Worm (Caenorhabditis elegans) whole organism, L4 larva: ENCODE data around the gene T19C4.5.

Experiments
- aha-1 ChIP-seq: fragments of 150-350 bp; peaks from one replicate; lab custom pipeline; 2014; ENCODE audit warnings: missing biosample characterization, missing genetic modification characterization
- ama-1 ChIP-seq: fragments of 150-350 bp; optimal IDR thresholded peaks from 2 replicates; lab custom pipeline; 2014; ENCODE audit warnings: inconsistent platforms, mixed read lengths
- ces-1 ChIP-seq: fragments of 150-350 bp; sonication (generic microtip); optimal IDR thresholded peaks from 4 replicates; lab custom pipeline; 2014; ENCODE audit warnings: missing biosample characterization, missing genetic modification reagents, missing genetic modification characterization
- daf-12 ChIP-seq: fragments of 150-350 bp; optimal IDR thresholded peaks from 2 replicates; lab custom pipeline; 2014; ENCODE audit warnings: missing biosample characterization, missing genetic modification reagents, missing genetic modification characterization
- dmd-9 ChIP-seq: fragments of 200-800 bp; sonication (Bioruptor generic); IDR thresholded peaks from 2 replicates; pipeline ENCODE4 v1.3.6; 2022; ENCODE audit warnings: missing genetic modification reagents, missing genetic modification characterization, missing compliant biosample characterization
- fkh-10 ChIP-seq: fragments of 150-350 bp; optimal IDR thresholded peaks from 2 replicates; lab custom pipeline; 2014; ENCODE audit warnings: missing biosample characterization, missing genetic modification reagents, missing genetic modification characterization
- fos-1 ChIP-seq: fragments of 150-350 bp; optimal IDR thresholded peaks from 2 replicates; lab custom pipeline; 2014; ENCODE audit warnings: missing biosample characterization, missing genetic modification characterization
- lsy-2 ChIP-seq, 2 experiments: fragments of 150-350 bp in 1 of 2; sonication (generic microtip) in 1 of 2; optimal IDR thresholded peaks; 2 replicates each; lab custom pipeline; 2014 to 2017; ENCODE audit warnings: missing biosample characterization in 2 of 2, missing genetic modification characterization in 2 of 2
- nhr-11 ChIP-seq: fragments of 150-350 bp; optimal IDR thresholded peaks from 2 replicates; lab custom pipeline; 2014; ENCODE audit warnings: missing biosample characterization, missing genetic modification characterization
- nhr-111 ChIP-seq: fragments of 200-800 bp; sonication (Bioruptor generic); optimal IDR thresholded peaks from 2 replicates; lab custom pipeline; 2018; ENCODE audit warnings: mild to moderate bottlenecking, missing genetic modification characterization, missing compliant biosample characterization
- nhr-237 ChIP-seq: sonication (generic microtip); optimal IDR thresholded peaks from 2 replicates; lab custom pipeline; 2017; ENCODE audit warnings: missing biosample characterization, missing genetic modification characterization
- unc-39 ChIP-seq: sonication (generic microtip); optimal IDR thresholded peaks from 2 replicates; lab custom pipeline; 2017; ENCODE audit warnings: missing biosample characterization, missing genetic modification characterization

- TF ChIP-seq aha-1 (tag; lab: Kevin White, UChicago), result peak; percentile 82
- no peak for TF ChIP-seq ama-1 (lab: Kevin White, UChicago)
- no peak for TF ChIP-seq daf-12 (tag; lab: Kevin White, UChicago)
- no peak for TF ChIP-seq nhr-11 (tag; lab: Kevin White, UChicago)
- no peak for TF ChIP-seq lsy-2 (tag; optimal IDR thresholded peaks at IDR 0.05; lab: Kevin White, UChicago)
- no peak for TF ChIP-seq fkh-10 (GFP tag; lab: Kevin White, UChicago)
- no peak for TF ChIP-seq nhr-111 (GFP tag; lab: Kevin White, UChicago)
- TF ChIP-seq dmd-9 (GFP tag; lab: Robert Waterston, UW), result no peak
- no peak for TF ChIP-seq nhr-237 (tag; lab: Kevin White, UChicago)
- TF ChIP-seq fos-1 (tag; lab: Kevin White, UChicago), result no peak
- TF ChIP-seq ces-1 (GFP tag; lab: Kevin White, UChicago), result no peak
- no peak for TF ChIP-seq unc-39
Observed at ce11 chrV:11198094-11198493, 26.1 kb downstream of the T19C4.5 start.
